Worm (Caenorhabditis elegans) whole organism, L4 larva: ENCODE data around the gene C08G9.2.

Experiments used
- D1046.2 ChIP-seq: fragments of 200-800 bp; sonication (Bioruptor generic); IDR thresholded peaks from 2 replicates; pipeline ENCODE4 v1.3.6; 2022; ENCODE audit warnings: missing genetic modification characterization, missing compliant biosample characterization
- F37D6.2 ChIP-seq: sonication (generic microtip); optimal IDR thresholded peaks from 2 replicates; lab custom pipeline; 2016; ENCODE audit warnings: mild to moderate bottlenecking, missing genetic modification characterization, missing compliant biosample characterization
- F44E2.7 ChIP-seq: fragments of 200-800 bp; sonication (Bioruptor generic); IDR thresholded peaks from 2 replicates; pipeline ENCODE4 v2.1.2; 2022; ENCODE audit warnings: missing genetic modification characterization, missing compliant biosample characterization
- R02D3.7 ChIP-seq: fragments of 150-350 bp; sonication (generic microtip); optimal IDR thresholded peaks from 3 replicates; lab custom pipeline; 2014; ENCODE audit warnings: missing biosample characterization, missing genetic modification characterization
- T20F7.1 ChIP-seq: fragments of 200-800 bp; sonication (Bioruptor generic); optimal IDR thresholded peaks from 2 replicates; lab custom pipeline; 2018; ENCODE audit warnings: mild to moderate bottlenecking, missing genetic modification characterization, missing compliant biosample characterization
- Y48G9A.11 ChIP-seq: fragments of 200-800 bp; sonication (Bioruptor generic); IDR thresholded peaks from 2 replicates; pipeline ENCODE4 v1.3.6; 2022; ENCODE audit warnings: missing genetic modification reagents, missing genetic modification characterization, missing compliant biosample characterization
- Y5F2A.4 ChIP-seq: fragments of 200-800 bp; sonication (Bioruptor generic); optimal IDR thresholded peaks from 2 replicates; lab custom pipeline; 2018; ENCODE audit warnings: mild to moderate bottlenecking, missing genetic modification characterization, missing compliant biosample characterization
- aha-1 ChIP-seq: fragments of 150-350 bp; peaks from one replicate; lab custom pipeline; 2014; ENCODE audit warnings: missing biosample characterization, missing genetic modification characterization
- aly-2 ChIP-seq: sonication (generic microtip); optimal IDR thresholded peaks from 2 replicates; lab custom pipeline; 2018; ENCODE audit warnings: missing biosample characterization, missing genetic modification characterization
- ama-1 ChIP-seq: fragments of 150-350 bp; optimal IDR thresholded peaks from 2 replicates; lab custom pipeline; 2014; ENCODE audit warnings: inconsistent platforms, mixed read lengths
- arid-1 ChIP-seq: fragments of 200-800 bp; sonication (Bioruptor generic); conservative IDR thresholded peaks from 2 replicates; pipeline ENCODE4 v1.3.6; 2022; ENCODE audit warnings: missing genetic modification reagents, missing genetic modification characterization, missing compliant biosample characterization
- ceh-32 ChIP-seq: sonication (generic microtip); optimal IDR thresholded peaks from 2 replicates; lab custom pipeline; 2016; ENCODE audit warnings: mild to moderate bottlenecking, missing genetic modification characterization, missing compliant biosample characterization; ENCODE audit not compliant: poor library complexity
- ceh-82 ChIP-seq: sonication (generic microtip); optimal IDR thresholded peaks from 2 replicates; lab custom pipeline; 2017; ENCODE audit warnings: missing biosample characterization, missing genetic modification characterization
- dpl-1 ChIP-seq: fragments of 150-350 bp; optimal IDR thresholded peaks from 2 replicates; lab custom pipeline; 2014; ENCODE audit warnings: missing biosample characterization, missing genetic modification reagents, missing genetic modification characterization
- hlh-11 ChIP-seq: fragments of 200-800 bp; sonication (Bioruptor generic); optimal IDR thresholded peaks from 2 replicates; lab custom pipeline; 2018; ENCODE audit warnings: mild to moderate bottlenecking, missing genetic modification characterization, missing compliant biosample characterization
- hlh-30 ChIP-seq: sonication (generic microtip); optimal IDR thresholded peaks from 2 replicates; lab custom pipeline; 2017; ENCODE audit warnings: antibody characterized with exemption, mild to moderate bottlenecking, missing genetic modification characterization, missing compliant biosample characterization; ENCODE audit not compliant: insufficient read depth
- lin-38 ChIP-seq: fragments of 200-800 bp; sonication (Bioruptor generic); IDR thresholded peaks from 2 replicates; pipeline ENCODE4 v1.3.6; 2022; ENCODE audit warnings: missing genetic modification reagents, missing genetic modification characterization, missing compliant biosample characterization
- lin-39 ChIP-seq: fragments of 150-350 bp; optimal IDR thresholded peaks from 2 replicates; lab custom pipeline; 2014; ENCODE audit warnings: missing biosample characterization, missing genetic modification reagents, missing genetic modification characterization
- lsy-2 ChIP-seq, 2 experiments: fragments of 150-350 bp in 1 of 2; sonication (generic microtip) in 1 of 2; optimal IDR thresholded peaks; 2 replicates each; lab custom pipeline; 2014 to 2017; ENCODE audit warnings: missing biosample characterization in 2 of 2, missing genetic modification characterization in 2 of 2
- mes-2 ChIP-seq: sonication (generic microtip); optimal IDR thresholded peaks from 2 replicates; lab custom pipeline; 2016; ENCODE audit warnings: missing genotype, mild to moderate bottlenecking, missing genetic modification characterization, missing compliant biosample characterization; ENCODE audit not compliant: poor library complexity, severe bottlenecking
- nhr-10 ChIP-seq: fragments of 150-350 bp; optimal IDR thresholded peaks from 2 replicates; lab custom pipeline; 2014; ENCODE audit warnings: missing biosample characterization, missing genetic modification characterization
- nhr-11 ChIP-seq: fragments of 150-350 bp; optimal IDR thresholded peaks from 2 replicates; lab custom pipeline; 2014; ENCODE audit warnings: missing biosample characterization, missing genetic modification characterization
- nhr-111 ChIP-seq: fragments of 200-800 bp; sonication (Bioruptor generic); optimal IDR thresholded peaks from 2 replicates; lab custom pipeline; 2018; ENCODE audit warnings: mild to moderate bottlenecking, missing genetic modification characterization, missing compliant biosample characterization
- nhr-237 ChIP-seq: sonication (generic microtip); optimal IDR thresholded peaks from 2 replicates; lab custom pipeline; 2017; ENCODE audit warnings: missing biosample characterization, missing genetic modification characterization
- nhr-42 ChIP-seq: fragments of 200-800 bp; sonication (Bioruptor generic); IDR thresholded peaks from 2 replicates; pipeline ENCODE4 v1.3.6; 2022; ENCODE audit warnings: missing genetic modification characterization, missing compliant biosample characterization
- nhr-48 ChIP-seq: sonication (generic microtip); optimal IDR thresholded peaks from 2 replicates; lab custom pipeline; 2016; ENCODE audit warnings: mild to moderate bottlenecking, missing genetic modification characterization, missing compliant biosample characterization
- rbr-2 ChIP-seq: sonication (generic microtip); optimal IDR thresholded peaks from 2 replicates; lab custom pipeline; 2016; ENCODE audit warnings: missing genotype, missing genetic modification characterization, missing compliant biosample characterization
- saeg-2 ChIP-seq: fragments of 200-800 bp; sonication (Bioruptor generic); IDR thresholded peaks from 2 replicates; pipeline ENCODE4 v1.3.6; 2022; ENCODE audit warnings: missing genetic modification reagents, missing genetic modification characterization, missing compliant biosample characterization
- set-16 ChIP-seq: fragments of 200-800 bp; sonication (Bioruptor generic); IDR thresholded peaks from 2 replicates; pipeline ENCODE4 v1.3.6; 2022; ENCODE audit warnings: missing genetic modification reagents, missing genetic modification characterization, missing compliant biosample characterization
- snpc-1.2 ChIP-seq: fragments of 200-800 bp; sonication (Bioruptor generic); IDR thresholded peaks from 2 replicates; pipeline ENCODE4 v1.3.6; 2022; ENCODE audit warnings: missing genetic modification reagents, missing genetic modification characterization, missing compliant biosample characterization
- tag-97 ChIP-seq: fragments of 200-800 bp; sonication (Bioruptor generic); IDR thresholded peaks from 2 replicates; pipeline ENCODE4 v1.3.6; 2022; ENCODE audit warnings: missing genetic modification characterization, missing compliant biosample characterization
- unc-62 ChIP-seq, 3 experiments: fragments of 150-350 bp in 1 of 3; sonication (generic microtip); optimal IDR thresholded peaks in 2 of 3; peaks in 1 of 3; 1 replicate in 1 of 3; 2 replicates in 2 of 3; lab custom pipeline; 2014 to 2017; ENCODE audit warnings: missing biosample characterization in 3 of 3, missing genetic modification characterization in 3 of 3, missing genetic modification reagents in 3 of 3, missing genotype in 1 of 3
- zag-1 ChIP-seq: fragments of 150-350 bp; optimal IDR thresholded peaks from 2 replicates; lab custom pipeline; 2014; ENCODE audit warnings: missing biosample characterization, missing genetic modification characterization
- zip-11 ChIP-seq: fragments of 200-800 bp; sonication (Bioruptor generic); IDR thresholded peaks from 2 replicates; pipeline ENCODE4 v1.3.6; 2022; ENCODE audit warnings: missing genetic modification characterization, missing compliant biosample characterization

The C08G9.2 gene

ce11 chrIV:7632535-7632934 is 40.2 kb downstream of the C08G9.2 start, which contains the start of gene F45E4.6:
Gene F45E4.6 (minus strand): TSS chrIV:7632548.
- TF ChIP-seq set-16 (no peak), nhr-48 (no peak), Y48G9A.11 (GFP tag; lab: Robert Waterston, UW) (no peak), dpl-1 (GFP tag; lab: Kevin White, UChicago) (peak; percentile 93), T20F7.1 (GFP tag; lab: Kevin White, UChicago) (peak; percentile 57), mes-2 (tag; lab: Kevin White, UChicago) (peak; percentile 69), tag-97 (GFP tag; lab: Robert Waterston, UW) (no peak), lin-38 (GFP tag; lab: Robert Waterston, UW) (0 out of 2 replicates have a peak, but pooled peaks have one; percentile 23)

- TF ChIP-seq aha-1 (tag; lab: Kevin White, UChicago) (peak; percentile 48), zip-11 (GFP tag; lab: Robert Waterston, UW) (no peak)
Observed at ce11 chrIV:7628942-7629341, 43.8 kb downstream of the C08G9.2 start, which contains the start of gene F45E4.5. Gene F45E4.5 (minus strand): TSS chrIV:7629042.

- TF ChIP-seq ceh-32 (tag; lab: Kevin White, UChicago) (no peak), aly-2 (tag; lab: Kevin White, UChicago) (peak; percentile 35), Y5F2A.4 (no peak), set-16 (no peak), rbr-2 (tag; lab: Kevin White, UChicago) (no peak), unc-62 (GFP tag; optimal IDR thresholded peaks at IDR 0.05 in 1 of 2; lab: Kevin White, UChicago) (peak in 1 of 2 experiments; percentile 86), unc-62 (tag; optimal IDR thresholded peaks at IDR 0.05; lab: Kevin White, UChicago) (no peak), arid-1 (GFP tag; lab: Robert Waterston, UW) (no peak), hlh-11 (tag; lab: Kevin White, UChicago) (no peak), F44E2.7 (GFP tag; lab: Robert Waterston, UW) (no peak), lsy-2 (tag; optimal IDR thresholded peaks at IDR 0.05; lab: Kevin White, UChicago) (peak in 1 of 2 experiments; percentile 37), ama-1 (no peak), F37D6.2 (tag; lab: Kevin White, UChicago) (peak; percentile 10), nhr-42 (no peak), nhr-111 (GFP tag; lab: Kevin White, UChicago) (no peak), D1046.2 (GFP tag; lab: Robert Waterston, UW) (no peak), Y48G9A.11 (GFP tag; lab: Robert Waterston, UW) (no peak), saeg-2 (GFP tag; lab: Robert Waterston, UW) (no peak)
Observed at ce11 chrIV:7623868-7624267, 48.9 kb downstream of the C08G9.2 start.

DNA sequence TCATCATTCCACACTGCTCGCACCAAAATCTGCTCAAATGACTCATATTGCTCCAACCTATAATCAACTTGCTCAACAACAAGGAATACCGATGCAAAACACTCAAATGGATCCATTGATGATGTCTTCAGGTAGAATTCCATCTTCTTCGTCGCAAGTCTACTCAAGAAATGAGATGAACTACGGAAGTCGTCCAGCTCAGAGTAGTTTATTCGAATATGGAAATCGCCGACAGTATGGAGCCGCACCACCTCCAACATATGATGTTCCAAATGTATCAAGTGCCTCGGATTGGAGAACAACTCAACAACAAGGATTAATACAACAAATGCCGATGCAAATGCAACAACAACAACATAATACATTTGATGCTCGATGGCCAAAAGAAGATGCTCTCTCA is 49.7 kb downstream of the C08G9.2 start:
- TF ChIP-seq unc-62 (GFP tag; optimal IDR thresholded peaks at IDR 0.05 in 1 of 2; lab: Kevin White, UChicago): peak in 1 of 2 experiments; percentile 95
- no peak for TF ChIP-seq unc-62 (tag; optimal IDR thresholded peaks at IDR 0.05; lab: Kevin White, UChicago)
- TF ChIP-seq mes-2 (tag; lab: Kevin White, UChicago): no peak
- TF ChIP-seq ceh-82: no peak
- TF ChIP-seq nhr-10 (tag; lab: Kevin White, UChicago): no peak
- no peak for TF ChIP-seq hlh-30
- TF ChIP-seq snpc-1.2 (GFP tag; lab: Robert Waterston, UW): no peak
- TF ChIP-seq, all 104 proteins: peak for 1

- no peak for TF ChIP-seq zag-1
- no peak for TF ChIP-seq lin-39 (tag; lab: Kevin White, UChicago)
- peak; percentile 26 for TF ChIP-seq mes-2 (tag; lab: Kevin White, UChicago)
- TF ChIP-seq nhr-11: no peak
- peak; percentile 7 for TF ChIP-seq aha-1 (tag; lab: Kevin White, UChicago)
- TF ChIP-seq R02D3.7 (tag; lab: Kevin White, UChicago): no peak
- TF ChIP-seq unc-62 (GFP tag; optimal IDR thresholded peaks at IDR 0.05 in 1 of 2; lab: Kevin White, UChicago): peak in 1 of 2 experiments; percentile 82
- no peak for TF ChIP-seq unc-62 (tag; optimal IDR thresholded peaks at IDR 0.05; lab: Kevin White, UChicago)
- no peak for TF ChIP-seq ceh-82
- no peak for TF ChIP-seq nhr-237
- no peak for TF ChIP-seq saeg-2 (GFP tag; lab: Robert Waterston, UW)
Observed at ce11 chrIV:7620450-7620849, 52.3 kb downstream of the C08G9.2 start.
